Worm (Caenorhabditis elegans): ENCODE results near the gene H43E16.1.

Gene H43E16.1

ce11 chrII:6708980-6709379 lies 34.9 kb downstream of the H43E16.1 start (continued):
- TF ChIP-seq rbr-2 (tag; optimal IDR thresholded peaks at IDR 0.05) = peak; percentile 25
- no peak for TF ChIP-seq F26F4.8 (GFP tag; conservative IDR thresholded peaks at IDR 0.05)
- TF ChIP-seq ZK546.5 (tag; optimal IDR thresholded peaks at IDR 0.05) = no peak
- no peak for TF ChIP-seq snpc-4 (tag; optimal IDR thresholded peaks at IDR 0.05)
- no peak for TF ChIP-seq daf-12 (tag; optimal IDR thresholded peaks at IDR 0.05)
- TF ChIP-seq arid-1 (GFP tag; conservative IDR thresholded peaks at IDR 0.05) = no peak
- peak; percentile 47 for TF ChIP-seq nhr-11 (tag; optimal IDR thresholded peaks at IDR 0.05)
- no peak for TF ChIP-seq nhr-41 (GFP tag; IDR thresholded peaks at IDR 0.05)
- no peak for TF ChIP-seq jun-1 (tag; optimal IDR thresholded peaks at IDR 0.05)
- TF ChIP-seq ceh-82 (tag; optimal IDR thresholded peaks at IDR 0.05) = no peak
- no peak for TF ChIP-seq hlh-11 (tag; optimal IDR thresholded peaks at IDR 0.05)
- no peak for TF ChIP-seq snpc-1.2 (GFP tag; IDR thresholded peaks at IDR 0.05)
- TF ChIP-seq mes-2 (tag; optimal IDR thresholded peaks at IDR 0.05; ENCODE audit: poor library complexity, severe bottlenecking) = no peak
- TF ChIP-seq dmd-6 (GFP tag; IDR thresholded peaks at IDR 0.05) = no peak
- no peak for TF ChIP-seq daf-16 (GFP tag; optimal IDR thresholded peaks at IDR 0.05)
- TF ChIP-seq daf-16 (tag; optimal IDR thresholded peaks at IDR 0.05) = no peak
- TF ChIP-seq ceh-20 (GFP tag; IDR thresholded peaks at IDR 0.05) = peak; percentile 59; the same call in 1 of the 2 replicates
- no peak for TF ChIP-seq nhr-77 (tag; optimal IDR thresholded peaks at IDR 0.05)
- no peak for TF ChIP-seq gei-8 (GFP tag; optimal IDR thresholded peaks at IDR 0.05)
- TF ChIP-seq unc-62 (GFP tag; optimal IDR thresholded peaks at IDR 0.05 in 1 of 2) = peak in 1 of 2 experiments; percentile 97
- no peak for TF ChIP-seq unc-62 (tag; optimal IDR thresholded peaks at IDR 0.05)
- TF ChIP-seq aly-2 (tag; optimal IDR thresholded peaks at IDR 0.05) = no peak

- TF ChIP-seq fkh-10 (GFP tag; optimal IDR thresholded peaks at IDR 0.05) (peak; percentile 69), hlh-11 (tag; optimal IDR thresholded peaks at IDR 0.05) (no peak), ctbp-1 (GFP tag; IDR thresholded peaks at IDR 0.05) (peak; percentile 59; the same call in 1 of the 2 replicates), ces-1 (GFP tag; optimal IDR thresholded peaks at IDR 0.05) (peak; percentile 49)
Measured at ce11 chrII:6709680-6710079, 35.6 kb downstream of the H43E16.1 start.

- no peak for TF ChIP-seq unc-39 (tag; optimal IDR thresholded peaks at IDR 0.05)
- no peak for TF ChIP-seq F37D6.2 (tag; optimal IDR thresholded peaks at IDR 0.05)
- no peak for TF ChIP-seq nhr-10 (tag; optimal IDR thresholded peaks at IDR 0.05)
- TF ChIP-seq snpc-4 (tag; optimal IDR thresholded peaks at IDR 0.05) = no peak
- TF ChIP-seq Y75B8A.6 (GFP tag; IDR thresholded peaks at IDR 0.05) = no peak
- no peak for TF ChIP-seq ZK546.5 (tag; optimal IDR thresholded peaks at IDR 0.05)
- TF ChIP-seq F26F4.8 (GFP tag; conservative IDR thresholded peaks at IDR 0.05) = no peak
- TF ChIP-seq zip-11 (GFP tag; IDR thresholded peaks at IDR 0.05) = no peak
- no peak for TF ChIP-seq mdt-29 (GFP tag; IDR thresholded peaks at IDR 0.05)
- no peak for TF ChIP-seq aly-2 (tag; optimal IDR thresholded peaks at IDR 0.05)
- no peak for TF ChIP-seq nhr-28 (tag; optimal IDR thresholded peaks at IDR 0.05)
- TF ChIP-seq egl-43 (GFP tag; IDR thresholded peaks at IDR 0.05) = 0 out of 2 replicates have a peak, but pooled peaks have one; percentile 3
- peak; percentile 11 for TF ChIP-seq aha-1 (tag)
- TF ChIP-seq set-16 (GFP tag; IDR thresholded peaks at IDR 0.05) = peak; percentile 74; the same call in 1 of the 2 replicates
Measured at ce11 chrII:6710596-6710995, 36.5 kb downstream of the H43E16.1 start.

- TF ChIP-seq arid-1 (GFP tag; conservative IDR thresholded peaks at IDR 0.05) (no peak), snpc-4 (tag; optimal IDR thresholded peaks at IDR 0.05) (no peak), mxl-3 (GFP tag; optimal IDR thresholded peaks at IDR 0.05) (peak; percentile 73), hlh-30 (tag; optimal IDR thresholded peaks at IDR 0.05; ENCODE audit: insufficient read depth) (peak; percentile 41), hlh-11 (tag; optimal IDR thresholded peaks at IDR 0.05) (peak; percentile 61), hmg-1.1 (GFP tag; IDR thresholded peaks at IDR 0.05) (no peak), lsy-2 (tag; optimal IDR thresholded peaks at IDR 0.05) (peak in 1 of 2 experiments; percentile 37), dmd-6 (GFP tag; IDR thresholded peaks at IDR 0.05) (no peak), dmd-8 (GFP tag; IDR thresholded peaks at IDR 0.05) (no peak), ceh-28 (tag; optimal IDR thresholded peaks at IDR 0.05) (no peak), lin-38 (GFP tag; IDR thresholded peaks at IDR 0.05) (no peak), mdl-1 (tag; optimal IDR thresholded peaks at IDR 0.05) (peak in 1 of 2 experiments; percentile 27), aha-1 (tag) (peak; percentile 3), nhr-25 (tag; optimal IDR thresholded peaks at IDR 0.05; ENCODE audit: borderline replicate concordance, insufficient read depth) (no peak), tra-1 (GFP tag; IDR thresholded peaks at IDR 0.05) (no peak), nhr-28 (tag; optimal IDR thresholded peaks at IDR 0.05) (peak; percentile 44)
Measured at ce11 chrII:6712177-6712981, 38.3 kb downstream of the H43E16.1 start, which contains the start of the genes dpy-10 and T14B4.19. dpy-10 (minus strand) TSS chrII:6712227. T14B4.19 (minus strand) TSS chrII:6712931.
